Worm (Caenorhabditis elegans): ENCODE measurements around the gene msp-79.

- TF ChIP-seq daf-12 (tag; optimal IDR thresholded peaks at IDR 0.05), result no peak
- no peak for TF ChIP-seq fos-1 (tag; optimal IDR thresholded peaks at IDR 0.05)
- no peak for TF ChIP-seq ztf-11 (tag; optimal IDR thresholded peaks at IDR 0.05)
- no peak for TF ChIP-seq egl-43 (GFP tag; IDR thresholded peaks at IDR 0.05)
- TF ChIP-seq nhr-11 (tag; optimal IDR thresholded peaks at IDR 0.05), result no peak
- TF ChIP-seq ceh-32 (tag; optimal IDR thresholded peaks at IDR 0.05; ENCODE audit: poor library complexity), result no peak
- TF ChIP-seq mep-1 (tag; optimal IDR thresholded peaks at IDR 0.05), result peak; percentile 40
- TF ChIP-seq egl-27 (tag; optimal IDR thresholded peaks at IDR 0.05), result no peak
- peak; percentile 98 for TF ChIP-seq pqm-1 (tag; optimal IDR thresholded peaks at IDR 0.05)
- no peak for TF ChIP-seq dpl-1 (GFP tag; optimal IDR thresholded peaks at IDR 0.05)
Measured at ce11 chrIV:9801418-9801817, 34.5 kb upstream of the msp-79 start.

Measured in whole organism, L4 larva.